Worm (Caenorhabditis elegans) whole organism, L2 larva: ENCODE data around the gene W04G3.12.

Experiments
- C34F6.9 ChIP-seq: fragments of 150-350 bp; optimal IDR thresholded peaks from 2 replicates; lab custom pipeline; 2014; ENCODE audit warnings: missing biosample characterization, missing genetic modification characterization
- F13H6.1 ChIP-seq: sonication (generic microtip); optimal IDR thresholded peaks from 2 replicates; lab custom pipeline; 2016; ENCODE audit warnings: missing genetic modification characterization, missing compliant biosample characterization
- R02D3.7 ChIP-seq: fragments of 150-350 bp; optimal IDR thresholded peaks from 2 replicates; lab custom pipeline; 2014; ENCODE audit warnings: missing biosample characterization, missing genetic modification characterization
- Y55F3AM.14 ChIP-seq: fragments of 200-800 bp; sonication (Bioruptor generic); optimal IDR thresholded peaks from 2 replicates; lab custom pipeline; 2018; ENCODE audit warnings: mild to moderate bottlenecking, missing genetic modification characterization, missing compliant biosample characterization
- aly-2 ChIP-seq: fragments of 150-350 bp; optimal IDR thresholded peaks from 2 replicates; lab custom pipeline; 2014; ENCODE audit warnings: missing biosample characterization, missing genetic modification characterization
- ama-1 ChIP-seq: fragments of 150-350 bp; optimal IDR thresholded peaks from 2 replicates; lab custom pipeline; 2018; ENCODE audit warnings: inconsistent platforms
- blmp-1 ChIP-seq: sonication (generic microtip); optimal IDR thresholded peaks from 2 replicates; lab custom pipeline; 2017; ENCODE audit warnings: missing genetic modification characterization, mild to moderate bottlenecking, missing compliant biosample characterization, antibody characterized with exemption, moderate library complexity; ENCODE audit not compliant: insufficient read depth
- ceh-82 ChIP-seq: fragments of 150-350 bp; optimal IDR thresholded peaks from 2 replicates; lab custom pipeline; 2014; ENCODE audit warnings: missing biosample characterization, missing genetic modification characterization
- crh-2 ChIP-seq: sonication (generic microtip); optimal IDR thresholded peaks from 2 replicates; lab custom pipeline; 2017; ENCODE audit warnings: missing biosample characterization, missing genetic modification characterization
- egl-27 ChIP-seq: sonication (generic microtip); optimal IDR thresholded peaks from 3 replicates; lab custom pipeline; 2017; ENCODE audit warnings: missing biosample characterization, missing genetic modification reagents, missing genetic modification characterization
- elt-1 ChIP-seq: fragments of 150-350 bp; optimal IDR thresholded peaks from 2 replicates; lab custom pipeline; 2014; ENCODE audit warnings: missing biosample characterization, missing genetic modification characterization
- elt-3 ChIP-seq: sonication (generic microtip); optimal IDR thresholded peaks from 2 replicates; lab custom pipeline; 2017; ENCODE audit warnings: missing biosample characterization, missing genetic modification characterization
- fos-1 ChIP-seq: fragments of 150-350 bp; optimal IDR thresholded peaks from 2 replicates; lab custom pipeline; 2014; ENCODE audit warnings: missing biosample characterization, missing genetic modification characterization
- lin-11 ChIP-seq: fragments of 150-350 bp; sonication (generic microtip); optimal IDR thresholded peaks from 2 replicates; lab custom pipeline; 2014; ENCODE audit warnings: missing biosample characterization, missing genetic modification characterization, inconsistent platforms, mixed read lengths
- lin-13 ChIP-seq: fragments of 150-350 bp; optimal IDR thresholded peaks from 2 replicates; lab custom pipeline; 2014; ENCODE audit warnings: missing biosample characterization, missing genetic modification reagents, missing genetic modification characterization
- lin-39 ChIP-seq: fragments of 150-350 bp; optimal IDR thresholded peaks from 2 replicates; lab custom pipeline; 2014; ENCODE audit warnings: missing biosample characterization, missing genetic modification reagents, missing genetic modification characterization
- lsy-2 ChIP-seq, 2 experiments: fragments of 150-350 bp in 1 of 2; sonication (generic microtip) in 1 of 2; optimal IDR thresholded peaks; 2 replicates each; lab custom pipeline; 2014 to 2017; ENCODE audit warnings: missing biosample characterization in 2 of 2, missing genetic modification characterization in 2 of 2
- mab-5 ChIP-seq: fragments of 150-350 bp; optimal IDR thresholded peaks from 2 replicates; lab custom pipeline; 2014; ENCODE audit warnings: missing biosample characterization, missing genetic modification characterization
- mbf-1 ChIP-seq: sonication (generic microtip); optimal IDR thresholded peaks from 2 replicates; lab custom pipeline; 2017; ENCODE audit warnings: missing biosample characterization, missing genetic modification characterization
- mdl-1 ChIP-seq, 2 experiments: fragments of 150-350 bp in 1 of 2; sonication (generic microtip) in 1 of 2; optimal IDR thresholded peaks; 2 replicates each; lab custom pipeline; 2017; ENCODE audit warnings: missing biosample characterization in 2 of 2, missing genetic modification characterization in 2 of 2
- nhr-11 ChIP-seq: fragments of 150-350 bp; optimal IDR thresholded peaks from 2 replicates; lab custom pipeline; 2014; ENCODE audit warnings: missing biosample characterization, missing genetic modification characterization
- nhr-12 ChIP-seq: fragments of 150-350 bp; optimal IDR thresholded peaks from 2 replicates; lab custom pipeline; 2014; ENCODE audit warnings: missing biosample characterization, missing genetic modification characterization
- nhr-129 ChIP-seq: fragments of 150-350 bp; optimal IDR thresholded peaks from 2 replicates; lab custom pipeline; 2014; ENCODE audit warnings: missing biosample characterization, missing genetic modification characterization
- nhr-21 ChIP-seq: fragments of 150-350 bp; optimal IDR thresholded peaks from 2 replicates; lab custom pipeline; 2014; ENCODE audit warnings: missing biosample characterization, missing genetic modification characterization
- nhr-23 ChIP-seq: fragments of 150-350 bp; optimal IDR thresholded peaks from 2 replicates; lab custom pipeline; 2014; ENCODE audit warnings: missing biosample characterization, missing genetic modification reagents, missing genetic modification characterization
- nhr-237 ChIP-seq: fragments of 150-350 bp; optimal IDR thresholded peaks from 2 replicates; lab custom pipeline; 2014; ENCODE audit warnings: missing biosample characterization, missing genetic modification characterization
- nhr-25 ChIP-seq: fragments of 150-350 bp; sonication (generic microtip); optimal IDR thresholded peaks from 3 replicates; lab custom pipeline; 2014; ENCODE audit warnings: missing biosample characterization, missing genetic modification characterization
- nhr-6 ChIP-seq: fragments of 150-350 bp; optimal IDR thresholded peaks from 2 replicates; lab custom pipeline; 2014; ENCODE audit warnings: missing biosample characterization, missing genetic modification characterization
- nhr-77 ChIP-seq: fragments of 150-350 bp; optimal IDR thresholded peaks from 2 replicates; lab custom pipeline; 2014; ENCODE audit warnings: missing biosample characterization, missing genetic modification characterization
- peb-1 ChIP-seq: fragments of 150-350 bp; optimal IDR thresholded peaks from 2 replicates; lab custom pipeline; 2014; ENCODE audit warnings: missing biosample characterization, missing genetic modification characterization
- sem-4 ChIP-seq: fragments of 150-350 bp; optimal IDR thresholded peaks from 2 replicates; lab custom pipeline; 2014; ENCODE audit warnings: missing biosample characterization, missing genetic modification reagents, missing genetic modification characterization
- skn-1 ChIP-seq: sonication (generic microtip); optimal IDR thresholded peaks from 2 replicates; lab custom pipeline; 2017; ENCODE audit warnings: missing biosample characterization, missing genetic modification characterization
- sma-9 ChIP-seq, 2 experiments: fragments of 150-350 bp in 1 of 2; sonication (generic microtip) in 1 of 2; optimal IDR thresholded peaks; 2 replicates each; lab custom pipeline; 2014 to 2016; ENCODE audit warnings: missing genetic modification characterization in 2 of 2, mild to moderate bottlenecking in 1 of 2, missing biosample characterization in 1 of 2, missing compliant biosample characterization in 1 of 2, missing genetic modification reagents in 1 of 2, moderate library complexity in 1 of 2
- snpc-4 ChIP-seq: fragments of 150-350 bp; optimal IDR thresholded peaks from 2 replicates; lab custom pipeline; 2014; ENCODE audit warnings: missing biosample characterization, missing genetic modification characterization
- unc-39 ChIP-seq: fragments of 150-350 bp; optimal IDR thresholded peaks from 2 replicates; lab custom pipeline; 2014; ENCODE audit warnings: missing biosample characterization, missing genetic modification characterization
- unc-55 ChIP-seq: fragments of 150-350 bp; sonication (generic microtip); optimal IDR thresholded peaks from 3 replicates; lab custom pipeline; 2014; ENCODE audit warnings: missing biosample characterization, missing genetic modification reagents, missing genetic modification characterization
- unc-62 ChIP-seq: fragments of 150-350 bp; optimal IDR thresholded peaks from 2 replicates; lab custom pipeline; 2014; ENCODE audit warnings: missing biosample characterization, missing genetic modification reagents, missing genetic modification characterization
- ztf-1 ChIP-seq: fragments of 200-800 bp; sonication (Bioruptor generic); conservative IDR thresholded peaks from 2 replicates; pipeline ENCODE4 v1.3.6; 2022; ENCODE audit warnings: missing genetic modification characterization, missing compliant biosample characterization
- ztf-11 ChIP-seq: sonication (generic microtip); optimal IDR thresholded peaks from 2 replicates; lab custom pipeline; 2017; ENCODE audit warnings: missing biosample characterization, missing genetic modification characterization
- ztf-4 ChIP-seq: fragments of 150-350 bp; optimal IDR thresholded peaks from 2 replicates; lab custom pipeline; 2014; ENCODE audit warnings: missing biosample characterization, missing genetic modification characterization

The W04G3.12 gene

DNA sequence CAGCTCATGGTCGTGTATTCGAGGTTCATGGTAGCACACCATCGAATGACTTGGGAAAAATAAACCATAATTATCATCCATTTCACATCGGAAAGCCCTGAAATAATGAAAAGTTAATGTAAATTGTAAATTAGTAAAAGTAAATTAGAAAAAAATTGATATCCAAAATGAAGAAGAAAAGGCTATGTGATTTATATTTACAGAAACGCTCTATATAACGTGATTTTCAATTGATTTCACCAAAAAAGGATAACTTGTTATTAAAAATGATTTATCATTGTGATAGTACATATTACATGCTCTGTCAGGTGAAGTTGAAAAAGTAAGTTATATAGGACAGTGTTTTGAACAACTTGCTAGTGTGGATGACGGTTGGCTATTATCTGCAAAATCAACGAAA, 33.8 kb downstream of the W04G3.12 start, which contains the start of gene C09F12.3:
Gene C09F12.3, minus strand, starts transcription at position 101 of the 400 bp plus-strand sequence.
- TF ChIP-seq ama-1 (lab: Kevin White, UChicago): no peak
- no peak for TF ChIP-seq nhr-237 (tag; lab: Kevin White, UChicago)
- TF ChIP-seq skn-1 (tag; lab: Kevin White, UChicago): no peak
- no peak for TF ChIP-seq blmp-1 (tag; lab: Kevin White, UChicago)
- no peak for TF ChIP-seq ztf-4
- TF ChIP-seq fos-1 (tag; lab: Kevin White, UChicago): no peak
- TF ChIP-seq ceh-82: no peak
- TF ChIP-seq nhr-21: no peak
- no peak for TF ChIP-seq nhr-25
- no peak for TF ChIP-seq crh-2 (tag; lab: Kevin White, UChicago)
- TF ChIP-seq nhr-6 (tag; lab: Kevin White, UChicago): no peak
- no peak for TF ChIP-seq egl-27 (tag; lab: Kevin White, UChicago)
- no peak for TF ChIP-seq mab-5 (tag; lab: Kevin White, UChicago)
- no peak for TF ChIP-seq elt-3
- no peak for TF ChIP-seq unc-39 (tag; lab: Kevin White, UChicago)
- no peak for TF ChIP-seq nhr-129 (tag; lab: Kevin White, UChicago)
- no peak for TF ChIP-seq peb-1
- no peak for TF ChIP-seq elt-1 (tag; lab: Kevin White, UChicago)
- TF ChIP-seq nhr-77 (tag; lab: Kevin White, UChicago): no peak
- no peak for TF ChIP-seq R02D3.7 (tag; lab: Kevin White, UChicago)

ce11 chrX:11038221-11038620, 38.4 kb downstream of the W04G3.12 start:
- TF ChIP-seq nhr-25 (no peak), nhr-237 (tag; lab: Kevin White, UChicago) (no peak), sem-4 (tag; lab: Kevin White, UChicago) (no peak), lin-13 (GFP tag; lab: Kevin White, UChicago) (no peak), nhr-23 (tag; lab: Kevin White, UChicago) (no peak), mdl-1 (tag; optimal IDR thresholded peaks at IDR 0.05; lab: Kevin White, UChicago) (no peak), ztf-11 (tag; lab: Kevin White, UChicago) (no peak), snpc-4 (no peak), C34F6.9 (tag; lab: Kevin White, UChicago) (no peak), elt-3 (no peak), lin-11 (no peak), nhr-12 (tag; lab: Kevin White, UChicago) (no peak)

DNA sequence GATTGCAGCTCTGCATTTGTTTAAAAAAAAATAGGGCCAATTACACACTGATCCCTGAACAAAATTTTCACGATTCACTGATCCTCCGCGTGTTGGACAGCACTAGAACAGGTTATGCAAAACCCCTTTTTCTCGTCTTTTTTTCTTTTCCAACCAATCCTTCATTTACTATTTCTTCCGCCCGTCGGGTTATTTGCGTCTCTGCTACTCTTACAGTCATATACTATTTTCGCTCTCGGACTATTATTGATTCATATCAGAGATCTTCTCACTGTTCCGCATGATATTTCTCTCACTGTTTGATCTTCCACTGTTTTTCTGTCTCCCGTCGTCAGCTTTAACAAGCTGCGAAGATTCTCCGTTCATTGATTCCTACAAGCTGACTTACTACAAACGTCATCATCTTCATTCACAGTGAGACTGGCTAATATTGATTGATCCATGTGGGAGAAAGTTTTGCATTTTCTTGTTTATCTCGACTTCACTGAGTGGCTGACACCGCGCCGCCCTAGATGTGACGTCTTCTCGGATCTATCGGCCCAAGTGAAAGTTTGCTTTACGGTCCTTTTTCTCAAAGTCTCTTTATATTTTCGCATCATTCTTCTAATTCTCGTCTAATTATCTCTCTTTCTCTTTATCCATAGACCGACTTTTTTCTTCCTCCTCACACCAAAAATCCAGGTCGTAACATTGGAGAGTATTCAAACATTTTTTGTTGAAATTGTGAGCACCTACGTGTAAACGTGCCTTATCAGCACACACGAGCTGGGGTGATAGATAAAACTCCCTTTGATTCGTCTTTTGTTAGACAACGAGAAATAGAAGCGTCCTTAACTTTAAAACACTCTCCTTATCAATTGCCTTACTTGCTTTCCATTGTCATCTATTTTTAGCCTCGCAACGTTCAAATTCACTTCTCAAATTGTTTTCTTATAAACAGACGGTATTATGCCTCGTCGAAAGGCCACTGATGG, 40.2 kb downstream of the W04G3.12 start:
- TF ChIP-seq sem-4 (tag; lab: Kevin White, UChicago) (peak; percentile 34), sma-9 (GFP tag; optimal IDR thresholded peaks at IDR 0.05; lab: Kevin White, UChicago) (peak; percentile 26), sma-9 (tag; optimal IDR thresholded peaks at IDR 0.05; lab: Kevin White, UChicago) (no peak), F13H6.1 (tag; lab: Kevin White, UChicago) (peak; percentile 36), blmp-1 (tag; lab: Kevin White, UChicago) (peak; percentile 89), mdl-1 (tag; optimal IDR thresholded peaks at IDR 0.05; lab: Kevin White, UChicago) (peak in 1 of 2 experiments; percentile 0), nhr-21 (peak; percentile 35), ztf-4 (no peak), ztf-1 (GFP tag; lab: Robert Waterston, UW) (no peak), Y55F3AM.14 (GFP tag; lab: Kevin White, UChicago) (no peak), nhr-129 (tag; lab: Kevin White, UChicago) (no peak), crh-2 (tag; lab: Kevin White, UChicago) (peak; percentile 75), fos-1 (tag; lab: Kevin White, UChicago) (peak; percentile 59), aly-2 (tag; lab: Kevin White, UChicago) (no peak)

DNA sequence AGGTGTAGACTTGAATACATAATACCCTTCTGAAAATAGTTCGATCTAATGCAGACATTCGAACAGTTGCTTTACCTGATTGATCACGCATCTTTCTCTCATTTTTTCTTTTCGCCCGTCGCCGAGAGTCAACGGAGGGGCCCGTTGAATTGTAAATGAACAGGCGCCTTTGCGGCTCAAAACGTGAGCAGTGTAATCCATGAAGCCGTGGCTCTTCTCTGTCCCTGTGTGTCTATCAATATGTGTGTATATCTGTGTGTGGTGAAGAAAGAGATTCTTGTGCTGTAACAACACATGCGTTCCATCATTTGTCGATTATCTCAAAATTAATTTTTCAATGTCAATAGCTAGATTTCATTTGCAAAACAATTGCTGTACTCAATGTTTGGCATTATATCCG, 41.0 kb downstream of the W04G3.12 start:
- TF ChIP-seq nhr-237 (tag; lab: Kevin White, UChicago): no peak
- TF ChIP-seq unc-55: no peak
- peak; percentile 50 for TF ChIP-seq sma-9 (GFP tag; optimal IDR thresholded peaks at IDR 0.05; lab: Kevin White, UChicago)
- no peak for TF ChIP-seq sma-9 (tag; optimal IDR thresholded peaks at IDR 0.05; lab: Kevin White, UChicago)
- TF ChIP-seq blmp-1 (tag; lab: Kevin White, UChicago): no peak
- no peak for TF ChIP-seq lin-39 (tag; lab: Kevin White, UChicago)
- TF ChIP-seq ztf-11 (tag; lab: Kevin White, UChicago): no peak
- TF ChIP-seq nhr-6 (tag; lab: Kevin White, UChicago): peak; percentile 5
- no peak for TF ChIP-seq ceh-82
- TF ChIP-seq nhr-11 (tag; lab: Kevin White, UChicago): no peak
- peak; percentile 16 for TF ChIP-seq nhr-129 (tag; lab: Kevin White, UChicago)
- TF ChIP-seq C34F6.9 (tag; lab: Kevin White, UChicago): peak; percentile 25
- TF ChIP-seq F13H6.1 (tag; lab: Kevin White, UChicago): peak; percentile 74
- TF ChIP-seq mab-5 (tag; lab: Kevin White, UChicago): peak; percentile 28
- no peak for TF ChIP-seq egl-27 (tag; lab: Kevin White, UChicago)
- peak in 1 of 2 experiments; percentile 9 for TF ChIP-seq lsy-2 (tag; optimal IDR thresholded peaks at IDR 0.05; lab: Kevin White, UChicago)
- TF ChIP-seq unc-62 (GFP tag; lab: Kevin White, UChicago): no peak
- no peak for TF ChIP-seq elt-1 (tag; lab: Kevin White, UChicago)
- TF ChIP-seq mbf-1 (tag; lab: Kevin White, UChicago): no peak
- TF ChIP-seq aly-2 (tag; lab: Kevin White, UChicago): no peak
- TF ChIP-seq, all 48 proteins: peak for 7
